Fruit fly (Drosophila melanogaster) whole organism, pupa: ENCODE data around the gene cyr.

Experiments used
- CG10348 ChIP-seq: fragments of 200-800 bp; sonication (Bioruptor generic); IDR thresholded peaks from 2 replicates; pipeline ENCODE4 v1.3.6; 2022; ENCODE audit warnings: missing biosample characterization, missing genetic modification characterization
- CG12605 ChIP-seq: fragments of 200-800 bp; sonication (Bioruptor generic); IDR thresholded peaks from 2 replicates; pipeline ENCODE4 v1.3.6; 2022; ENCODE audit warnings: missing biosample characterization, missing genetic modification characterization
- CG13204 ChIP-seq: fragments of 200-800 bp; sonication (Bioruptor generic); optimal IDR thresholded peaks from 2 replicates; lab custom pipeline; 2018; ENCODE audit warnings: missing biosample characterization, mild to moderate bottlenecking, missing genetic modification characterization, moderate library complexity
- CG14655 ChIP-seq: fragments of 200-800 bp; sonication (Bioruptor generic); optimal IDR thresholded peaks from 3 replicates; lab custom pipeline; 2017; ENCODE audit warnings: mild to moderate bottlenecking, missing biosample characterization, missing genetic modification reagents, missing genetic modification characterization
- CG15710 ChIP-seq: fragments of 200-800 bp; sonication (Bioruptor generic); optimal IDR thresholded peaks from 2 replicates; lab custom pipeline; 2018; ENCODE audit warnings: missing biosample characterization, mild to moderate bottlenecking, missing genetic modification characterization, moderate library complexity
- CG17806 ChIP-seq: fragments of 200-800 bp; sonication (Bioruptor generic); optimal IDR thresholded peaks from 2 replicates; lab custom pipeline; 2018; ENCODE audit warnings: missing biosample characterization, mild to moderate bottlenecking, missing genetic modification characterization, moderate library complexity
- CG32121 ChIP-seq: fragments of 200-800 bp; sonication (Bioruptor generic); IDR thresholded peaks from 2 replicates; pipeline ENCODE4 v1.3.6; 2022; ENCODE audit warnings: missing biosample characterization, missing genetic modification characterization
- CG34367 ChIP-seq: fragments of 200-800 bp; sonication (Bioruptor generic); optimal IDR thresholded peaks from 2 replicates; lab custom pipeline; 2018; ENCODE audit warnings: missing biosample characterization, mild to moderate bottlenecking, missing genetic modification characterization
- CG4496 ChIP-seq: fragments of 200-800 bp; sonication (Bioruptor generic); IDR thresholded peaks from 3 replicates; pipeline ENCODE4 v1.3.6; 2022; ENCODE audit warnings: missing biosample characterization, missing genetic modification characterization
- CG8159 ChIP-seq: fragments of 200-800 bp; sonication (Bioruptor generic); optimal IDR thresholded peaks from 3 replicates; lab custom pipeline; 2018; ENCODE audit warnings: missing biosample characterization, mild to moderate bottlenecking, missing genetic modification characterization, moderate library complexity
- CG8301 ChIP-seq: fragments of 200-800 bp; sonication (Bioruptor generic); optimal IDR thresholded peaks from 2 replicates; lab custom pipeline; 2018; ENCODE audit warnings: missing biosample characterization, mild to moderate bottlenecking, missing genetic modification characterization
- CG9948 ChIP-seq: fragments of 200-800 bp; sonication (Bioruptor generic); optimal IDR thresholded peaks from 2 replicates; lab custom pipeline; 2018; ENCODE audit warnings: missing biosample characterization, mild to moderate bottlenecking, missing genetic modification characterization, moderate library complexity
- D1 ChIP-seq: fragments of 200-800 bp; sonication (Bioruptor generic); optimal IDR thresholded peaks from 2 replicates; lab custom pipeline; 2018; ENCODE audit warnings: missing biosample characterization, mild to moderate bottlenecking, missing genetic modification characterization, moderate library complexity
- EcR ChIP-seq: fragments of 200-800 bp; sonication (Bioruptor generic); optimal IDR thresholded peaks from 3 replicates; lab custom pipeline; 2019; ENCODE audit warnings: missing biosample characterization, missing genetic modification characterization, mild to moderate bottlenecking, moderate library complexity, missing genetic modification reagents
- Ets98B ChIP-seq: fragments of 200-800 bp; sonication (Bioruptor generic); IDR thresholded peaks from 2 replicates; pipeline ENCODE4 v1.3.6; 2022; ENCODE audit warnings: missing biosample characterization, missing genetic modification characterization
- Pif1A ChIP-seq: fragments of 200-800 bp; sonication (Bioruptor generic); optimal IDR thresholded peaks from 3 replicates; lab custom pipeline; 2016; ENCODE audit warnings: missing biosample characterization, missing genetic modification characterization
- Pif1B ChIP-seq: fragments of 200-800 bp; sonication (Bioruptor generic); optimal IDR thresholded peaks from 3 replicates; lab custom pipeline; 2016; ENCODE audit warnings: missing biosample characterization, missing genetic modification characterization
- Snoo ChIP-seq: fragments of 200-800 bp; sonication (Bioruptor generic); optimal IDR thresholded peaks from 3 replicates; lab custom pipeline; 2017; ENCODE audit warnings: missing biosample characterization, mild to moderate bottlenecking, missing genetic modification characterization, inconsistent platforms
- fd96Ca ChIP-seq: fragments of 200-800 bp; sonication (Bioruptor generic); IDR thresholded peaks from 3 replicates; pipeline ENCODE4 v1.3.6; 2022; ENCODE audit warnings: missing biosample characterization, missing genetic modification characterization
- gl ChIP-seq: fragments of 200-800 bp; sonication (Bioruptor generic); optimal IDR thresholded peaks from 2 replicates; lab custom pipeline; 2018; ENCODE audit warnings: missing biosample characterization, mild to moderate bottlenecking, missing genetic modification characterization
- rn ChIP-seq: fragments of 200-800 bp; sonication (Bioruptor generic); IDR thresholded peaks from 2 replicates; pipeline ENCODE4 v1.3.6; 2022; ENCODE audit warnings: missing biosample characterization, missing genetic modification characterization

The cyr gene

DNA sequence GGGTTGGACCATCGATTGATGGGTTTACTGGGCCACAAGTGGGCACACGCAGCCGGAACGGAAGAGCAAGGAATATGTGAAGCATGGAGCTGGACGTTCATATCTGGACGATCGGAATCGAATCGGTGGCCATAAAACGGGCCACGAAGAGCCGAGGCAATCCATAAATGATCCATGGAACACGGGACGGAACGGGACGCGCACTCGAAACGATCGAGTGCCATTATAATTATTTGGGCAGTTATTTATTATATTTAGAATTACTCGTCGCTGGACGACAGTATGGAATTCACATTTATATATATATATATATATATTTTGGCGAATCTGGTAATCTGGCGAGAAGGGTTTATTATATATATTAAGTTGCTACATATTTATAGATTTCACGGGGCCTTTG is 27.6 kb downstream of the cyr start:
- TF ChIP-seq rn (GFP tag; lab: Robert Waterston, UW) (no peak), CG12605 (GFP tag; lab: Robert Waterston, UW) (no peak), CG15710 (tag; lab: Kevin White, UChicago) (no peak), CG9948 (tag; lab: Kevin White, UChicago) (no peak), CG34367 (no peak), CG17806 (tag; lab: Kevin White, UChicago) (no peak), CG8159 (tag; lab: Kevin White, UChicago) (no peak), D1 (no peak)
- TF ChIP-seq, all 21 proteins: peak for 0

DNA sequence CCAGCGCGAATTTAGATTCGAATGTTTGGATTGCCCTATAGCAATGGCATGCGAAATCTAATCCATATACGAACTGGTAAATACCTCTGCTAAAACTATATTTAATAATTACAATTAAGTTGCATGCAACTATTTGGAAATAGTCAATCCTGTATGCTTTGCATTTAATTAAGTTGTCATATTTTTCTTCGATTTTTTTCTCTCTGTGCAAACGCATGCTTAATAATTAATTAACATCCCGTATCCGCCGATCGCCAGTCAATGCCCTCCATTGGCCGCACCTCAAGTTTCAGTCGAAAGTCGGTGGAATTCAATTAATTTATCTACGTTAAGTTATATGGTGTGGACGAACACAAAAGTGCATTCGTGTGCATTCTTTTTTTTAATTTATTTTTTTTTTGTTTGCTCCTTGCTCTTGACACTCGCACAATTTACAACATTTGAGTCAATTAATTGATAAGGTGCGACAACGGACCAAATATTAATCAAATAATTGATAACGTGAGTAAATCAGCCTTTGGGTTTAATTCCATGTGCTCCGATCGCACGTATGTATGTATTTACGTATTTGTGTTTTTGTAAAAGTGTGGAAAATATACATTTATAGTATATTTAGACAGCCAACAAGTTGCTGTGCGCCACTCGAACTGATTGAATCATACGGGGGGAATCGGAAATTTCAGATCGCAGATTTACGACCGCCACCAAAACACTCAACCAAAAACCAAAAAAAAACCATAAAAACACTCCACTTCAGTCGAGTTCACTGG is 29.0 kb downstream of the cyr start:
- no peak for TF ChIP-seq CG8301
- no peak for TF ChIP-seq CG8159 (tag; lab: Kevin White, UChicago)
- TF ChIP-seq, all 21 proteins: peak for 0

DNA sequence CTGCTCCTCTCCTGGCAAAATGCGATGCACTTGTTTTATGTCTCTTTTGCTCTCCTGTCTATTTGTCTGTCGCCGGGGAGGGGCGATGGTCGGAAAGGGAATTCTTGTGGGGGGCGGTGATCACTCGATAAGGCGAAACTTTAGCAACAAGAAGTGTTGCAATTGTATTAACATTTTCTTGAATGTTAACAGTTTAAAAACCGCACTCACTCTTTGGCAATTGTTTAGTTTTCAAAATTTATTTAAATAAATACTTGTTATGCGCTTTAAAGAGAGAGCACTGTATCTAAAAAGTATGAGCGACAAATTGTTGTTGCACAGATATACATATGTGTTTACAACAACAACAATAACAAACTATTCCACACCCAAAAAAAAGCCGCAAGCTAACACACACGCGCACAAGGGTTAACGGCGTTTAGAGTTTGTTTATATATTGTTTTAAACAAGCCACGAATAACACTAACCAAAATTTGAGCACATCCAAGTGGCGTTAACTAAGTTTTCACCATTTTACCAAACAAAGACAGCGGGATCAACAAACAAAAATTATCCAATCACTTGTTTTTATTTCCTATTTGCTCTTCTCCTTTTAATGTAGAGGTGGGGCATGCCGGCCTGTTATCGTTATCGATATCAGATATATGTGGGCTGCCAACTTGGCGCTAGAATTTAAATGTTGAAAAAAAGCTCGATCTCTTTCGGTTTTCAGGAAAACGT is 33.9 kb downstream of the cyr start, which contains the start of gene CG2258:
Gene CG2258, minus strand, starts transcription at position 617 of the 720 bp plus-strand sequence.
- peak; percentile 88 for TF ChIP-seq CG8159 (tag; lab: Kevin White, UChicago)
- TF ChIP-seq CG34367 = peak; percentile 87
- peak; percentile 70 for TF ChIP-seq gl
- peak; percentile 91 for TF ChIP-seq rn (GFP tag; lab: Robert Waterston, UW)
- peak; percentile 97 for TF ChIP-seq CG32121
- TF ChIP-seq Snoo (tag; lab: Kevin White, UChicago) = peak; percentile 40
- peak; percentile 37 for TF ChIP-seq D1
- TF ChIP-seq CG14655 = peak; percentile 93
- peak; percentile 91 for TF ChIP-seq Pif1B
- TF ChIP-seq Pif1A (GFP tag; lab: Kevin White, UChicago) = peak; percentile 88
- peak; percentile 73 for TF ChIP-seq CG13204 (GFP tag; lab: Kevin White, UChicago)
- peak; percentile 97 for TF ChIP-seq Ets98B (GFP tag; lab: Robert Waterston, UW)
- TF ChIP-seq EcR = no peak
- TF ChIP-seq CG17806 (tag; lab: Kevin White, UChicago) = peak; percentile 89
- peak; percentile 91 for TF ChIP-seq CG8301
- TF ChIP-seq CG10348 (GFP tag; lab: Robert Waterston, UW) = peak; percentile 73; the same call in 1 of the 2 replicates
- TF ChIP-seq fd96Ca (GFP tag; lab: Robert Waterston, UW) = peak; percentile 96
- TF ChIP-seq CG15710 (tag; lab: Kevin White, UChicago) = peak; percentile 91
- TF ChIP-seq CG4496 (GFP tag; lab: Robert Waterston, UW) = peak; percentile 98
- TF ChIP-seq CG9948 (tag; lab: Kevin White, UChicago) = peak; percentile 88
- TF ChIP-seq CG12605 (GFP tag; lab: Robert Waterston, UW) = peak; percentile 96

DNA sequence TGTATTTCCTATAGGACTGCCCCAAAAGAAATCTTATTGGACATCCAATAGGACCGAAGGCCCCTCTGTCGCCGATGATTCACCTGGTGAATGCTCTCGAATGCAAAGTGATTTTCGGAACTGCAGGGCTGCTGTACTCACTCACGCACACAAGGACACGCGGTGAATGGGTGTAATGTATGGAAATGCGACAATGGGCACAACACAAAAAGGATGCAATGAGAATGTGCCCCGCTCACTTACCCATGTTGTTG is 34.8 kb downstream of the cyr start:
- TF ChIP-seq CG8301 (no peak), Pif1B (no peak), Ets98B (GFP tag; lab: Robert Waterston, UW) (no peak), Snoo (tag; lab: Kevin White, UChicago) (no peak), D1 (no peak), CG4496 (GFP tag; lab: Robert Waterston, UW) (no peak), CG12605 (GFP tag; lab: Robert Waterston, UW) (no peak), rn (GFP tag; lab: Robert Waterston, UW) (no peak), CG14655 (no peak), CG32121 (no peak), CG34367 (no peak), CG10348 (GFP tag; lab: Robert Waterston, UW) (no peak)

DNA sequence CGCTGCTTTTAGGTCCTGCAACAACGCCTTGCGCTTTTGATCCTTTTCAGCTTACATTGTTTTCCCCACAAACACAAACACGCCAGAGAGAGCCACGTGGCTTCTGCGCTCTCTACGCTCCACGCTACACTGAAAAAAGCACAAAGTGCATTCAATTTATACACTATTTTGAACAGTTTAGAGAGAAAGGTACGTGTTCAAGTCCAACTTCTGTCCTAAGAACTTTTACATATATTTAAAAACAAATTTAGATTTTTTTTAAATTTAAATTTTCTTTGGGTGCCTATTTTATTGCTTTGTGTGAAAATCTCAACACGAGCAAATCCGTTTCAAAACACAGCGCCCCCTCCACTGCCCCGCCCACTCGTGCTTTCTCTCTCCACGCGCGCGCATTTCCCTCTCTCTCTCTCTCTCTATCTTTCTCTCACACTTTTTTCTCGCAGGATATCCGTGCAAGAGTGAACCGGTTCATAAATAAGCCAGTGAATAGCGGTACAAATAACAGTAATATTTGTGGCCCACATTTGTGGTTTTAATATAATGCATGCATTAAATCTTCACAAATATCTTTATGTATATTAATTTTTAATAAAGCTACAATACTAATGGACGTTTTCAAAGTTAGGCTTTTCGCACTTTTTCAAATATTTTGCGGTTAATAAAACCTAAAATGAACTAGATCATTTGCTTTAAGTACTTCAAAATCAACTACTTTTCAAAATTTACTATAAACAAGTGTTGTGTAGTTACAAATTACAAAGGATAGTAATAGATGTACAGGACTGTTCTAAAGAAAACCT is 35.3 kb downstream of the cyr start:
- TF ChIP-seq gl = peak; percentile 55
- TF ChIP-seq CG12605 (GFP tag; lab: Robert Waterston, UW) = peak; percentile 85
- TF ChIP-seq Snoo (tag; lab: Kevin White, UChicago) = peak; percentile 54
- TF ChIP-seq CG32121 = peak; percentile 87
- TF ChIP-seq Pif1A (GFP tag; lab: Kevin White, UChicago) = peak; percentile 78
- peak; percentile 79 for TF ChIP-seq CG17806 (tag; lab: Kevin White, UChicago)
- TF ChIP-seq CG14655 = peak; percentile 83
- TF ChIP-seq CG10348 (GFP tag; lab: Robert Waterston, UW) = 0 out of 2 replicates have a peak, but pooled peaks have one; percentile 24
- peak; percentile 46 for TF ChIP-seq CG13204 (GFP tag; lab: Kevin White, UChicago)
- peak; percentile 34 for TF ChIP-seq D1
- TF ChIP-seq CG15710 (tag; lab: Kevin White, UChicago) = peak; percentile 77
- TF ChIP-seq CG9948 (tag; lab: Kevin White, UChicago) = peak; percentile 81
- TF ChIP-seq Pif1B = peak; percentile 70
- peak; percentile 84 for TF ChIP-seq fd96Ca (GFP tag; lab: Robert Waterston, UW)
- TF ChIP-seq CG8159 (tag; lab: Kevin White, UChicago) = peak; percentile 82
- TF ChIP-seq EcR = no peak
- TF ChIP-seq CG4496 (GFP tag; lab: Robert Waterston, UW) = peak; percentile 93
- TF ChIP-seq CG8301 = peak; percentile 75
- TF ChIP-seq Ets98B (GFP tag; lab: Robert Waterston, UW) = peak; percentile 91
- TF ChIP-seq rn (GFP tag; lab: Robert Waterston, UW) = peak; percentile 25; the same call in 1 of the 2 replicates
- peak; percentile 71 for TF ChIP-seq CG34367
